Worm (Caenorhabditis elegans) whole organism, young adult: ENCODE measurements around the gene srh-303.

Experiments
- B0019.2 ChIP-seq: fragments of 200-800 bp; sonication (Bioruptor generic); conservative IDR thresholded peaks from 2 replicates; pipeline ENCODE4 v1.3.6; 2022; ENCODE audit warnings: missing genetic modification reagents, missing genetic modification characterization, missing compliant biosample characterization
- B0336.3 ChIP-seq: fragments of 200-800 bp; sonication (Bioruptor generic); IDR thresholded peaks from 2 replicates; pipeline ENCODE4 v1.3.6; 2022; ENCODE audit warnings: missing genetic modification characterization, missing compliant biosample characterization
- C17E4.6 ChIP-seq: fragments of 200-800 bp; sonication (Bioruptor generic); IDR thresholded peaks from 2 replicates; pipeline ENCODE4 v1.3.6; 2022; ENCODE audit warnings: missing genetic modification reagents, missing genetic modification characterization, missing compliant biosample characterization
- D2030.7 ChIP-seq: fragments of 200-800 bp; sonication (Bioruptor generic); IDR thresholded peaks from 2 replicates; pipeline ENCODE4 v1.3.6; 2022; ENCODE audit warnings: missing genetic modification reagents, missing genetic modification characterization, missing compliant biosample characterization
- F10E7.11 ChIP-seq: sonication (generic microtip); optimal IDR thresholded peaks from 2 replicates; lab custom pipeline; 2017; ENCODE audit warnings: mild to moderate bottlenecking, missing genetic modification characterization, moderate library complexity, missing compliant biosample characterization
- F33H1.4 ChIP-seq: fragments of 200-800 bp; sonication (Bioruptor generic); IDR thresholded peaks from 2 replicates; pipeline ENCODE4 v1.3.6; 2022; ENCODE audit warnings: missing genetic modification reagents, missing genetic modification characterization, missing compliant biosample characterization
- F39B2.1 ChIP-seq: fragments of 200-800 bp; sonication (Bioruptor generic); IDR thresholded peaks from 2 replicates; pipeline ENCODE4 v1.3.6; 2022; ENCODE audit warnings: missing genetic modification reagents, missing genetic modification characterization, missing compliant biosample characterization
- F57C9.4 ChIP-seq: sonication (generic microtip); optimal IDR thresholded peaks from 2 replicates; lab custom pipeline; 2017; ENCODE audit warnings: mild to moderate bottlenecking, missing genetic modification characterization, missing compliant biosample characterization
- K11D2.4 ChIP-seq: fragments of 200-800 bp; sonication (Bioruptor generic); IDR thresholded peaks from 2 replicates; pipeline ENCODE4 v1.3.6; 2022; ENCODE audit warnings: missing genetic modification reagents, missing genetic modification characterization, missing compliant biosample characterization
- K12H6.12 ChIP-seq: fragments of 200-800 bp; sonication (Bioruptor generic); optimal IDR thresholded peaks from 2 replicates; lab custom pipeline; 2018; ENCODE audit warnings: mild to moderate bottlenecking, missing genetic modification characterization, missing compliant biosample characterization
- Y79H2A.3 ChIP-seq: fragments of 200-800 bp; sonication (Bioruptor generic); conservative IDR thresholded peaks from 2 replicates; pipeline ENCODE4 v1.3.6; 2022; ENCODE audit warnings: missing genetic modification reagents, missing genetic modification characterization, missing compliant biosample characterization
- ama-1 ChIP-seq, 3 experiments: fragments of 150-350 bp in 1 of 3; sonication (generic microtip) in 2 of 3; optimal IDR thresholded peaks; 2 replicates each; lab custom pipeline; 2014 to 2018; ENCODE audit warnings: missing biosample characterization in 2 of 3, missing genetic modification characterization in 2 of 3, missing genetic modification reagents in 2 of 3
- atf-7 ChIP-seq: sonication (generic microtip); optimal IDR thresholded peaks from 2 replicates; lab custom pipeline; 2017; ENCODE audit warnings: mild to moderate bottlenecking, missing genetic modification characterization, missing compliant biosample characterization
- attf-3 ChIP-seq: fragments of 200-800 bp; sonication (Bioruptor generic); conservative IDR thresholded peaks from 2 replicates; pipeline ENCODE4 v1.3.6; 2022; ENCODE audit warnings: missing genetic modification reagents, missing genetic modification characterization, missing compliant biosample characterization
- attf-6 ChIP-seq: fragments of 200-800 bp; sonication (Bioruptor generic); IDR thresholded peaks from 2 replicates; pipeline ENCODE4 v1.3.6; 2022; ENCODE audit warnings: missing genetic modification reagents, missing genetic modification characterization, missing compliant biosample characterization
- bed-1 ChIP-seq: fragments of 200-800 bp; sonication (Bioruptor generic); IDR thresholded peaks from 2 replicates; pipeline ENCODE4 v1.3.6; 2022; ENCODE audit warnings: missing genetic modification reagents, missing genetic modification characterization, missing compliant biosample characterization
- cebp-2 ChIP-seq: fragments of 200-800 bp; sonication (Bioruptor generic); IDR thresholded peaks from 2 replicates; pipeline ENCODE4 v1.3.6; 2022; ENCODE audit warnings: missing genetic modification characterization, missing compliant biosample characterization
- ceh-40 ChIP-seq: fragments of 200-800 bp; sonication (Bioruptor generic); IDR thresholded peaks from 2 replicates; pipeline ENCODE4 v1.3.6; 2022; ENCODE audit warnings: missing genetic modification characterization, missing compliant biosample characterization
- ceh-58 ChIP-seq: fragments of 200-800 bp; sonication (Bioruptor generic); IDR thresholded peaks from 2 replicates; pipeline ENCODE4 v1.3.6; 2022; ENCODE audit warnings: missing genetic modification characterization, missing compliant biosample characterization
- dox-1 ChIP-seq: fragments of 200-800 bp; sonication (Bioruptor generic); IDR thresholded peaks from 2 replicates; pipeline ENCODE4 v1.3.6; 2022; ENCODE audit warnings: missing genetic modification reagents, missing genetic modification characterization, missing compliant biosample characterization
- ekl-4 ChIP-seq: fragments of 200-800 bp; sonication (Bioruptor generic); IDR thresholded peaks from 2 replicates; pipeline ENCODE4 v1.3.6; 2022; ENCODE audit warnings: missing genetic modification reagents, missing genetic modification characterization, missing compliant biosample characterization
- gei-17 ChIP-seq: fragments of 200-800 bp; sonication (Bioruptor generic); optimal IDR thresholded peaks from 2 replicates; lab custom pipeline; 2018; ENCODE audit warnings: mild to moderate bottlenecking, missing genetic modification characterization, missing compliant biosample characterization
- him-1 ChIP-seq: sonication (generic microtip); optimal IDR thresholded peaks from 2 replicates; lab custom pipeline; 2016; ENCODE audit warnings: missing genotype, missing genetic modification reagents, missing genetic modification characterization, missing compliant biosample characterization
- hlh-12 ChIP-seq: sonication (generic microtip); optimal IDR thresholded peaks from 2 replicates; lab custom pipeline; 2016; ENCODE audit warnings: missing genetic modification characterization, missing compliant biosample characterization
- hmg-1.2 ChIP-seq: fragments of 200-800 bp; sonication (Bioruptor generic); IDR thresholded peaks from 2 replicates; pipeline ENCODE4 v1.3.6; 2022; ENCODE audit warnings: missing genetic modification reagents, missing genetic modification characterization, missing compliant biosample characterization
- hsf-1 ChIP-seq: fragments of 200-800 bp; sonication (Bioruptor generic); IDR thresholded peaks from 2 replicates; pipeline ENCODE4 v1.3.6; 2022; ENCODE audit warnings: missing genetic modification reagents, missing genetic modification characterization, missing compliant biosample characterization
- lin-26 ChIP-seq: fragments of 200-800 bp; sonication (Bioruptor generic); IDR thresholded peaks from 2 replicates; pipeline ENCODE4 v1.3.6; 2022; ENCODE audit warnings: missing genetic modification reagents, missing genetic modification characterization, missing compliant biosample characterization
- lin-35 ChIP-seq, 3 experiments: fragments of 150-350 bp in 2 of 3; sonication (generic microtip) in 1 of 3; optimal IDR thresholded peaks; 2 replicates each; lab custom pipeline; 2014 to 2018; ENCODE audit warnings: missing biosample characterization in 3 of 3, missing genetic modification characterization in 3 of 3, missing genetic modification reagents in 3 of 3
- lin-54 ChIP-seq: fragments of 200-800 bp; sonication (Bioruptor generic); optimal IDR thresholded peaks from 2 replicates; lab custom pipeline; 2018; ENCODE audit warnings: mild to moderate bottlenecking, missing genetic modification characterization, missing compliant biosample characterization
- lir-1 ChIP-seq: fragments of 200-800 bp; sonication (Bioruptor generic); conservative IDR thresholded peaks from 2 replicates; pipeline ENCODE4 v1.3.6; 2022; ENCODE audit warnings: missing genetic modification reagents, missing genetic modification characterization, missing compliant biosample characterization
- lsl-1 ChIP-seq: fragments of 200-800 bp; sonication (Bioruptor generic); optimal IDR thresholded peaks from 2 replicates; lab custom pipeline; 2018; ENCODE audit warnings: mild to moderate bottlenecking, missing genetic modification characterization, moderate library complexity, missing compliant biosample characterization
- madf-3 ChIP-seq: fragments of 200-800 bp; sonication (Bioruptor generic); IDR thresholded peaks from 2 replicates; pipeline ENCODE4 v1.3.6; 2022; ENCODE audit warnings: missing genetic modification reagents, missing genetic modification characterization, missing compliant biosample characterization
- mcd-1 ChIP-seq: fragments of 200-800 bp; sonication (Bioruptor generic); IDR thresholded peaks from 2 replicates; pipeline ENCODE4 v1.3.6; 2022; ENCODE audit warnings: missing genetic modification reagents, missing genetic modification characterization, missing compliant biosample characterization
- mxl-1 ChIP-seq: sonication (generic microtip); optimal IDR thresholded peaks from 2 replicates; lab custom pipeline; 2016; ENCODE audit warnings: missing genetic modification characterization, missing compliant biosample characterization
- nhr-120 ChIP-seq: fragments of 200-800 bp; sonication (Bioruptor generic); IDR thresholded peaks from 2 replicates; pipeline ENCODE4 v1.3.6; 2022; ENCODE audit warnings: missing genetic modification characterization, missing compliant biosample characterization
- pbrm-1 ChIP-seq: fragments of 200-800 bp; sonication (Bioruptor generic); IDR thresholded peaks from 2 replicates; pipeline ENCODE4 v1.3.6; 2022; ENCODE audit warnings: missing genetic modification reagents, missing genetic modification characterization, missing compliant biosample characterization
- rpc-1 ChIP-seq, 2 experiments: fragments of 150-350 bp in 1 of 2; sonication (generic microtip) in 1 of 2; optimal IDR thresholded peaks; 2 replicates each; lab custom pipeline; 2014 to 2018; ENCODE audit warnings: missing biosample characterization in 1 of 2, missing genetic modification characterization in 1 of 2, missing genetic modification reagents in 1 of 2, missing genotype in 1 of 2
- sdz-38 ChIP-seq: sonication (generic microtip); optimal IDR thresholded peaks from 2 replicates; lab custom pipeline; 2016; ENCODE audit warnings: missing genotype, missing genetic modification characterization, missing compliant biosample characterization
- snpc-3.4 ChIP-seq: sonication (generic microtip); optimal IDR thresholded peaks from 2 replicates; lab custom pipeline; 2017; ENCODE audit warnings: missing genetic modification characterization, mild to moderate bottlenecking, missing compliant biosample characterization, antibody characterized with exemption, moderate library complexity, missing genotype, missing genetic modification reagents
- tbp1 ChIP-seq: fragments of 200-800 bp; sonication (Bioruptor generic); optimal IDR thresholded peaks from 2 replicates; lab custom pipeline; 2018; ENCODE audit warnings: mild to moderate bottlenecking, missing genetic modification characterization, missing compliant biosample characterization
- unc-62 ChIP-seq: fragments of 150-350 bp; optimal IDR thresholded peaks from 2 replicates; lab custom pipeline; 2014; ENCODE audit warnings: missing biosample characterization, missing genetic modification reagents, missing genetic modification characterization
- ztf-22 ChIP-seq: fragments of 200-800 bp; sonication (Bioruptor generic); optimal IDR thresholded peaks from 2 replicates; lab custom pipeline; 2018; ENCODE audit warnings: mild to moderate bottlenecking, missing genetic modification characterization, moderate library complexity, missing compliant biosample characterization
- ztf-26 ChIP-seq: sonication (generic microtip); optimal IDR thresholded peaks from 2 replicates; lab custom pipeline; 2017; ENCODE audit warnings: missing genetic modification characterization, missing compliant biosample characterization
- ztf-28 ChIP-seq: fragments of 200-800 bp; sonication (Bioruptor generic); IDR thresholded peaks from 2 replicates; pipeline ENCODE4 v1.3.6; 2022; ENCODE audit warnings: missing genetic modification reagents, missing genetic modification characterization, missing compliant biosample characterization
- ztf-3 ChIP-seq: fragments of 200-800 bp; sonication (Bioruptor generic); optimal IDR thresholded peaks from 2 replicates; lab custom pipeline; 2018; ENCODE audit warnings: mild to moderate bottlenecking, missing genetic modification characterization, missing compliant biosample characterization
- ztf-6 ChIP-seq: fragments of 200-800 bp; sonication (Bioruptor generic); IDR thresholded peaks from 2 replicates; pipeline ENCODE4 v1.3.6; 2022; ENCODE audit warnings: missing genetic modification reagents, missing genetic modification characterization, missing compliant biosample characterization

The srh-303 gene

ce11 chrV:17845370-17845967 is 14.0 kb downstream of the srh-303 start:
- peak; percentile 27 for TF ChIP-seq tbp1 (GFP tag; lab: Kevin White, UChicago)
- TF ChIP-seq ekl-4: 0 out of 2 replicates have a peak, but pooled peaks have one; percentile 58
- no peak for TF ChIP-seq ztf-28 (GFP tag; lab: Robert Waterston, UW)
- TF ChIP-seq K11D2.4 (GFP tag; lab: Robert Waterston, UW): no peak
- peak; percentile 23 for TF ChIP-seq lsl-1 (GFP tag; lab: Kevin White, UChicago)
- peak; percentile 41; the same call in 1 of the 2 replicates for TF ChIP-seq dox-1 (GFP tag; lab: Robert Waterston, UW)
- TF ChIP-seq ama-1 (optimal IDR thresholded peaks at IDR 0.05; lab: Kevin White, UChicago): no peak
- TF ChIP-seq ama-1 (GFP tag; optimal IDR thresholded peaks at IDR 0.05; lab: Kevin White, UChicago): peak in 1 of 2 experiments; percentile 40
- peak; percentile 68 for TF ChIP-seq atf-7 (tag; lab: Kevin White, UChicago)
- no peak for TF ChIP-seq mxl-1 (tag; lab: Kevin White, UChicago)
- no peak for TF ChIP-seq ceh-40 (GFP tag; lab: Robert Waterston, UW)
- peak; percentile 58 for TF ChIP-seq mcd-1 (GFP tag; lab: Robert Waterston, UW)
- no peak for TF ChIP-seq F10E7.11 (tag; lab: Kevin White, UChicago)
- no peak for TF ChIP-seq K12H6.12 (tag; lab: Kevin White, UChicago)
- TF ChIP-seq cebp-2: 0 out of 2 replicates have a peak, but pooled peaks have one; percentile 20
- no peak for TF ChIP-seq sdz-38 (tag; lab: Kevin White, UChicago)
- TF ChIP-seq F39B2.1: 0 out of 2 replicates have a peak, but pooled peaks have one; percentile 25
- TF ChIP-seq hmg-1.2 (GFP tag; lab: Robert Waterston, UW): peak; percentile 30
- no peak for TF ChIP-seq C17E4.6 (GFP tag; lab: Robert Waterston, UW)
- TF ChIP-seq ztf-3: no peak
- 0 out of 2 replicates have a peak, but pooled peaks have one; percentile 39 for TF ChIP-seq pbrm-1 (GFP tag; lab: Robert Waterston, UW)
- TF ChIP-seq snpc-3.4 (tag; lab: Kevin White, UChicago): peak; percentile 53
- TF ChIP-seq lin-54 (GFP tag; lab: Kevin White, UChicago): peak; percentile 34
- TF ChIP-seq F33H1.4 (GFP tag; lab: Robert Waterston, UW): peak; percentile 6; the same call in 1 of the 2 replicates
- 0 out of 2 replicates have a peak, but pooled peaks have one; percentile 25 for TF ChIP-seq Y79H2A.3 (GFP tag; lab: Robert Waterston, UW)
- TF ChIP-seq ztf-6 (GFP tag; lab: Robert Waterston, UW): no peak
- TF ChIP-seq rpc-1 (optimal IDR thresholded peaks at IDR 0.05; lab: Kevin White, UChicago): peak; percentile 9
- TF ChIP-seq rpc-1 (tag; optimal IDR thresholded peaks at IDR 0.05; lab: Kevin White, UChicago): peak; percentile 63
- TF ChIP-seq lin-26 (GFP tag; lab: Robert Waterston, UW): peak; percentile 36; the same call in 1 of the 2 replicates
- TF ChIP-seq attf-6 (GFP tag; lab: Robert Waterston, UW): peak; percentile 65; the same call in 1 of the 2 replicates
- peak; percentile 58; the same call in 1 of the 2 replicates for TF ChIP-seq madf-3 (GFP tag; lab: Robert Waterston, UW)
- TF ChIP-seq F57C9.4 (tag; lab: Kevin White, UChicago): no peak
- TF ChIP-seq hlh-12 (tag; lab: Kevin White, UChicago): no peak
- no peak for TF ChIP-seq lir-1 (GFP tag; lab: Robert Waterston, UW)
- no peak for TF ChIP-seq nhr-120
- TF ChIP-seq hsf-1 (GFP tag; lab: Robert Waterston, UW): 0 out of 2 replicates have a peak, but pooled peaks have one; percentile 44
- TF ChIP-seq ztf-26 (tag; lab: Kevin White, UChicago): no peak
- TF ChIP-seq D2030.7: peak; percentile 53; the same call in 1 of the 2 replicates
- TF ChIP-seq B0336.3 (GFP tag; lab: Robert Waterston, UW): 0 out of 2 replicates have a peak, but pooled peaks have one; percentile 36

- TF ChIP-seq bed-1 (GFP tag; lab: Robert Waterston, UW) (no peak), rpc-1 (optimal IDR thresholded peaks at IDR 0.05; lab: Kevin White, UChicago) (no peak), rpc-1 (tag; optimal IDR thresholded peaks at IDR 0.05; lab: Kevin White, UChicago) (no peak), B0336.3 (GFP tag; lab: Robert Waterston, UW) (no peak), attf-3 (GFP tag; lab: Robert Waterston, UW) (no peak), him-1 (no peak), lin-35 (GFP tag; optimal IDR thresholded peaks at IDR 0.05; lab: Kevin White, UChicago) (no peak), B0019.2 (no peak), mxl-1 (tag; lab: Kevin White, UChicago) (no peak), ztf-3 (no peak), ztf-22 (GFP tag; lab: Kevin White, UChicago) (no peak), ama-1 (optimal IDR thresholded peaks at IDR 0.05; lab: Kevin White, UChicago) (no peak), ama-1 (GFP tag; optimal IDR thresholded peaks at IDR 0.05; lab: Kevin White, UChicago) (no peak), unc-62 (GFP tag; lab: Kevin White, UChicago) (no peak), ceh-58 (GFP tag; lab: Robert Waterston, UW) (no peak), lin-26 (GFP tag; lab: Robert Waterston, UW) (no peak), gei-17 (GFP tag; lab: Kevin White, UChicago) (no peak), lsl-1 (GFP tag; lab: Kevin White, UChicago) (no peak), F33H1.4 (GFP tag; lab: Robert Waterston, UW) (no peak)
Observed at ce11 chrV:17855889-17856288, 24.4 kb downstream of the srh-303 start, which contains the start of gene tcc-1. tcc-1 (minus strand) TSS chrV:17855989.
